Worm (Caenorhabditis elegans) whole organism, L4/young adult: ENCODE data around the gene M151.2.

ENCODE experiments used
- W03F9.2 ChIP-seq: fragments of 150-350 bp; optimal IDR thresholded peaks from 2 replicates; lab custom pipeline; 2014; ENCODE audit warnings: missing biosample characterization, missing genetic modification characterization
- dao-5 ChIP-seq: sonication (generic microtip); optimal IDR thresholded peaks from 2 replicates; lab custom pipeline; 2016; ENCODE audit warnings: missing genotype, missing genetic modification characterization, moderate library complexity, missing compliant biosample characterization
- him-1 ChIP-seq: sonication (generic microtip); optimal IDR thresholded peaks from 2 replicates; lab custom pipeline; 2016; ENCODE audit warnings: missing genotype, missing genetic modification reagents, missing genetic modification characterization, missing compliant biosample characterization

DNA sequence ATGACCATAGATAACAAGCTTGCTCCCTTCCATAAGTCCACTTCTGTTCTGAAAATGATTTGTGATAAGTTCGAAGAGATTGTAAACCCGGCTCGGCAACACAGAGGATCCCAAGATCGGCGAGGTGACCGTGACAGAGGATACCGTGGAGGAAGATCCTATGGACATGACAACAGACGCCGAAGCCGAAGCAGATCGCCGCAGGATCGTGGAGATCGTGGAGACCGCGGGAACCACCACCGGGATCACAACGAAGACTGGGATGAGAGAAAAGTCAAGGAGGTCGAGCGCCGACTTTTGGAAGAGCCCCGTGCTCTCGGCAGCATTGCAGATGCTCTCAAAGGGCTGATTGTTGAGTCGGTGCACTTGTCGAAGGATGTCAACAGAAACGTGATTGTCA lies 26.3 kb upstream of the M151.2 start:
- TF ChIP-seq him-1 (tag; lab: Kevin White, UChicago) (no peak), dao-5 (no peak), W03F9.2 (tag; lab: Kevin White, UChicago) (no peak)
